Fruit fly (Drosophila melanogaster): ENCODE measurements around the gene tomboy20.

The tomboy20 gene

DNA sequence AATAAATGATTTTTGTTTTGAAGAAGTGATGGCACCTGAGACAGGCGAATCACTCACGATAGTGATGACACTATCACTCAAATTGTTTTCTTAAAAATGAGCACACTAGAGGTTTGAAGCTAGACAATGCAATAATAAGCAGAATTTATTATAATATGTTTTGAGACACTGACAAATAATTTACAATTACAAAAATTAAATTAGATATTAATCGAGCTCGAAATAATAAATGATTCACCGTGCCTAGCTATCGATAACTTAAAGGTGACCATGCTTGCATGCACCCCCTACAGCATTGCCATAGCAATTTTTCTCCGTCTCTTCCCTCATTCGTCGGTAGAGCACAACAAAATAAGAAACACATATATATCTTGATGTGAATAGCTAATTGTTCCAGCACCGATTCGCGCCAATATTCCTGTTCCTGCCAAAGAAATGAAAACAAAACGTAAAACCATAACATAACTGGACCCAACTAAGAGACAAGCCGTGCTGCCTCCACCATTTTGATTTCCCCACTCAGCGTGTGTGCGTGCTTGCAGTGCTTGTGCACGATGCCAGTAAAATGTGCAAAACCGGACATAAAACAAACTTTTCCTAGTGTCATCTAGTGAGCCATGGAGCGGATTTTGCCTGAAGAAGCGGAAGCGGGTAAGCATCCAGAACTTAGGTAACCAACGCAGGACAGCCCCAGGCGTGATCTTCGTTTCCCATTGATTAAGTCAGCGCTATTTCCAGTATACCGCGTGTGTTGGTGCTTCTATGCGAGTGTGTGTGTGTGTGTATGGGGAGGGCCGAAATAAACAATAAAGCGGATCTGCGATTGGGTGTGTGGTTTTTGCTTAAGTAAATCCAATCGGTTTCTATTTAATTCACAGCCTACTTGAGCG lies 25.5 kb upstream of the tomboy20 start, which contains the start of the genes MED7 and Cap-H2 (continued):
- TF ChIP-seq bowl (GFP tag; IDR thresholded peaks at IDR 0.05) (no peak), CG17612 (GFP tag; IDR thresholded peaks at IDR 0.05) (peak; percentile 55; the same call in 1 of the 2 replicates), E2f1 (GFP tag; IDR thresholded peaks at IDR 0.05) (peak; percentile 71), CG11456 (GFP tag; IDR thresholded peaks at IDR 0.05) (peak; percentile 86; the same call in 2 of the 3 replicates), Atf3 (GFP tag; optimal IDR thresholded peaks at IDR 0.05) (peak; percentile 56), CoRest (tag; optimal IDR thresholded peaks at IDR 0.05) (peak; percentile 85), Sin3A (optimal IDR thresholded peaks at IDR 0.05) (peak; percentile 80), CG17186 (GFP tag; optimal IDR thresholded peaks at IDR 0.05) (peak; percentile 69), CG30020 (tag; optimal IDR thresholded peaks at IDR 0.05) (peak; percentile 74), bcd (GFP tag; optimal IDR thresholded peaks at IDR 0.05) (peak; percentile 64), mirr (GFP tag; optimal IDR thresholded peaks at IDR 0.05) (no peak), CG32767 (GFP tag; IDR thresholded peaks at IDR 0.05) (0 out of 2 replicates have a peak, but pooled peaks have one; percentile 37), Hsf (GFP tag; optimal IDR thresholded peaks at IDR 0.05) (peak; percentile 87), Stat92E (GFP tag; optimal IDR thresholded peaks at IDR 0.05) (peak in 1 of 3 experiments; percentile 89), CG12236 (GFP tag; optimal IDR thresholded peaks at IDR 0.05) (peak; percentile 44), NfI (GFP tag; optimal IDR thresholded peaks at IDR 0.05) (peak; percentile 74), YL-1 (GFP tag; optimal IDR thresholded peaks at IDR 0.05) (peak; percentile 81), nau (GFP tag; optimal IDR thresholded peaks at IDR 0.05) (no peak), gce (GFP tag; IDR thresholded peaks at IDR 0.05) (no peak), E2f2 (GFP tag; IDR thresholded peaks at IDR 0.05) (peak; percentile 51), lilli (GFP tag; optimal IDR thresholded peaks at IDR 0.05) (peak; percentile 93), dpn (GFP tag; optimal IDR thresholded peaks at IDR 0.05) (peak; percentile 81 to 85), Sry-β (GFP tag; optimal IDR thresholded peaks at IDR 0.05) (no peak), CG6175 (GFP tag; IDR thresholded peaks at IDR 0.05) (peak; percentile 56; the same call in 1 of the 3 replicates), CG6683 (GFP tag; optimal IDR thresholded peaks at IDR 0.05) (peak; percentile 7), CG18619 (GFP tag; optimal IDR thresholded peaks at IDR 0.05) (peak; percentile 52), Dbx (GFP tag; IDR thresholded peaks at IDR 0.05) (peak; percentile 89), Atf6 (GFP tag; IDR thresholded peaks at IDR 0.05) (peak; percentile 82), eyg (GFP tag; optimal IDR thresholded peaks at IDR 0.05) (no peak), Tbp (GFP tag; optimal IDR thresholded peaks at IDR 0.05) (no peak), sqz (GFP tag; optimal IDR thresholded peaks at IDR 0.05) (no peak), CG4282 (GFP tag; optimal IDR thresholded peaks at IDR 0.05) (peak; percentile 4), Dref (GFP tag; IDR thresholded peaks at IDR 0.05) (peak; percentile 79), CG3281 (GFP tag; optimal IDR thresholded peaks at IDR 0.05) (peak; percentile 66), CG4854 (GFP tag; optimal IDR thresholded peaks at IDR 0.05) (peak; percentile 76), CG11093 (GFP tag; IDR thresholded peaks at IDR 0.05) (peak; percentile 74), CG13287 (GFP tag; IDR thresholded peaks at IDR 0.05; ENCODE audit: partially characterized antibody) (peak; percentile 100), CG3065 (GFP tag; optimal IDR thresholded peaks at IDR 0.05) (peak; percentile 48), stwl (tag; optimal IDR thresholded peaks at IDR 0.05) (peak; percentile 76), tio (GFP tag; optimal IDR thresholded peaks at IDR 0.05) (peak; percentile 62), fru (optimal IDR thresholded peaks at IDR 0.05) (no peak), tna (GFP tag; IDR thresholded peaks at IDR 0.05; ENCODE audit: partially characterized antibody) (peak; percentile 91), HHEX (GFP tag; optimal IDR thresholded peaks at IDR 0.05) (peak; percentile 68), CG7556 (GFP tag; optimal IDR thresholded peaks at IDR 0.05) (peak; percentile 65), CG10431 (GFP tag; optimal IDR thresholded peaks at IDR 0.05) (no peak), lola (GFP tag; optimal IDR thresholded peaks at IDR 0.05) (peak in 2 of 3 experiments; percentile 29 to 79), dm (GFP tag; optimal IDR thresholded peaks at IDR 0.05) (peak; percentile 70), klu (GFP tag; IDR thresholded peaks at IDR 0.05) (peak; percentile 84), Side (GFP tag; optimal IDR thresholded peaks at IDR 0.05) (peak; percentile 50)

Measured in whole organism, embryonic.